Fruit fly (Drosophila melanogaster) whole organism, adult: ENCODE results near the gene CG13675.
A peak's percentile ranks its signal among the peaks of the same experiment; 100 is the strongest.

Source experiments
- CG11617 ChIP-seq: fragments of 200-800 bp; sonication (Bioruptor generic); optimal IDR thresholded peaks from 2 replicates; lab custom pipeline; 2017; ENCODE audit warnings: mild to moderate bottlenecking, missing biosample characterization, missing genetic modification reagents, missing genetic modification characterization
- CG12768 ChIP-seq: fragments of 200-800 bp; sonication (Bioruptor generic); optimal IDR thresholded peaks from 2 replicates; lab custom pipeline; 2017; ENCODE audit warnings: missing biosample characterization, missing genetic modification characterization, mild to moderate bottlenecking, moderate library complexity, missing genetic modification reagents
- CG14711 ChIP-seq: fragments of 200-800 bp; sonication (Bioruptor generic); optimal IDR thresholded peaks from 2 replicates; lab custom pipeline; 2018; ENCODE audit warnings: missing biosample characterization, mild to moderate bottlenecking, missing genetic modification characterization, moderate library complexity
- CG1620 ChIP-seq: fragments of 200-800 bp; sonication (Bioruptor generic); optimal IDR thresholded peaks from 2 replicates; lab custom pipeline; 2016; ENCODE audit warnings: missing biosample characterization, missing genetic modification characterization
- CG33017 ChIP-seq: fragments of 200-800 bp; sonication (Bioruptor generic); optimal IDR thresholded peaks from 2 replicates; lab custom pipeline; 2018; ENCODE audit warnings: missing biosample characterization, mild to moderate bottlenecking, missing genetic modification characterization, moderate library complexity
- CG5204 ChIP-seq: fragments of 200-800 bp; sonication (Bioruptor generic); optimal IDR thresholded peaks from 2 replicates; lab custom pipeline; 2016; ENCODE audit warnings: missing biosample characterization, missing genetic modification characterization
- CG7045 ChIP-seq: fragments of 200-800 bp; sonication (Bioruptor generic); optimal IDR thresholded peaks from 2 replicates; lab custom pipeline; 2017; ENCODE audit warnings: missing biosample characterization, mild to moderate bottlenecking, missing genetic modification characterization
- CG7101 ChIP-seq: fragments of 200-800 bp; sonication (Bioruptor generic); optimal IDR thresholded peaks from 2 replicates; lab custom pipeline; 2018; ENCODE audit warnings: missing biosample characterization, mild to moderate bottlenecking, missing genetic modification characterization, moderate library complexity
- Clk ChIP-seq: fragments of 200-800 bp; sonication (Bioruptor generic); optimal IDR thresholded peaks from 2 replicates; lab custom pipeline; 2017; ENCODE audit warnings: missing biosample characterization, missing genetic modification characterization
- Crg-1 ChIP-seq: fragments of 200-800 bp; sonication (Bioruptor generic); optimal IDR thresholded peaks from 2 replicates; lab custom pipeline; 2016; ENCODE audit warnings: missing biosample characterization, missing genetic modification characterization
- Hr96 ChIP-seq: fragments of 200-800 bp; sonication (Bioruptor generic); optimal IDR thresholded peaks from 2 replicates; lab custom pipeline; 2016; ENCODE audit warnings: missing biosample characterization, missing genetic modification characterization
- Mnt ChIP-seq: fragments of 200-800 bp; sonication (Bioruptor generic); optimal IDR thresholded peaks from 2 replicates; lab custom pipeline; 2016; ENCODE audit warnings: missing biosample characterization, mild to moderate bottlenecking, missing genetic modification characterization
- bab1 ChIP-seq: fragments of 200-800 bp; sonication (Bioruptor generic); optimal IDR thresholded peaks from 3 replicates; lab custom pipeline; 2019; ENCODE audit warnings: missing biosample characterization, mild to moderate bottlenecking, missing genetic modification characterization, moderate library complexity
- cic ChIP-seq: fragments of 200-800 bp; sonication (Bioruptor generic); optimal IDR thresholded peaks from 2 replicates; lab custom pipeline; 2017; ENCODE audit warnings: missing biosample characterization, mild to moderate bottlenecking, missing genetic modification characterization, moderate library complexity
- cnc ChIP-seq, 2 experiments: fragments of >200 bp; optimal IDR thresholded peaks; 2 replicates each; lab custom pipeline; 2017
- kay ChIP-seq: fragments of 200-800 bp; sonication (Bioruptor generic); peaks from one replicate; lab custom pipeline; 2016; ENCODE audit warnings: missing biosample characterization, missing genetic modification characterization, borderline replicate concordance
- ovo ChIP-seq: fragments of 200-800 bp; sonication (Bioruptor generic); optimal IDR thresholded peaks from 2 replicates; lab custom pipeline; 2016; ENCODE audit warnings: missing biosample characterization, missing genetic modification characterization
- pad ChIP-seq: fragments of 200-800 bp; sonication (Bioruptor generic); optimal IDR thresholded peaks from 3 replicates; lab custom pipeline; 2017; ENCODE audit warnings: missing biosample characterization, missing genetic modification characterization, mild to moderate bottlenecking, moderate library complexity, missing genetic modification reagents
- tj ChIP-seq: fragments of 200-800 bp; sonication (Bioruptor generic); optimal IDR thresholded peaks from 3 replicates; lab custom pipeline; 2017; ENCODE audit warnings: missing biosample characterization, mild to moderate bottlenecking, missing genetic modification characterization, moderate library complexity
- toe ChIP-seq: fragments of 200-800 bp; sonication (Bioruptor generic); optimal IDR thresholded peaks from 2 replicates; lab custom pipeline; 2016; ENCODE audit warnings: missing biosample characterization, missing genetic modification characterization

The CG13675 gene

DNA sequence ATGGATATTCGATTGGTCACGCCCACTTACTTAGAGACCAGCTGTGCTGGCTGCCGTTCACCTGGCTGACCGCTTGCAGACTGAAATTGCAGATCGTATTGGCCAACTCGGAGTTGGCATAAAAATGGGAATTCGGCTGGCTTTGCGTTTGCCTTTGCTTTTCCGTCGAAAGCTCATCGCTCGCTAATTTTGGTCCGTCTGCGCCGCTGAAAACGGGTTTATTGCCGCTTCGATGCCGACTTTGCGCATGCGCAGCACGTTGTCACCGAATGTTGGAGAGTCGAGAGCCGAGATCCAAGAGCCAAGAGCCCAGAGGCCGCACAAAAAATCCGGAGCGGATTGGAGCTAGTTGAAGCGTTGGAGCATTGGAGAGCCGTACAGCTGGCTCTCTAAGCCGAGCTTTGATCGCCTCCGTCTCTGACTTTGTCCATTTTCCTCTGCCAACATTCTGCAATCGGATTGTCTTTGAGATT lies 13.6 kb downstream of the CG13675 start, which contains the start of gene CG13676:
CG13676 (minus strand) TSS at position 87 of the 473 bp plus-strand sequence.
- no peak for TF ChIP-seq toe (GFP tag; lab: Kevin White, UChicago)
- TF ChIP-seq tj (GFP tag; lab: Kevin White, UChicago), result no peak
- no peak for TF ChIP-seq kay (GFP tag; lab: Kevin White, UChicago)
- no peak for TF ChIP-seq pad (GFP tag; lab: Kevin White, UChicago)
- TF ChIP-seq bab1 (GFP tag; lab: Kevin White, UChicago), result no peak
- no peak for TF ChIP-seq Hr96 (GFP tag; lab: Kevin White, UChicago)
- no peak for TF ChIP-seq Mnt (GFP tag; lab: Kevin White, UChicago)
- no peak for TF ChIP-seq CG7101 (tag; lab: Kevin White, UChicago)
- TF ChIP-seq CG14711, result no peak
- TF ChIP-seq CG1620 (GFP tag; lab: Kevin White, UChicago), result no peak
- no peak for TF ChIP-seq Clk (GFP tag; lab: Kevin White, UChicago)
- no peak for TF ChIP-seq Crg-1 (GFP tag; lab: Kevin White, UChicago)
- no peak for TF ChIP-seq cic (GFP tag; lab: Kevin White, UChicago)
- no peak for TF ChIP-seq ovo
- TF ChIP-seq CG12768 (GFP tag; lab: Kevin White, UChicago), result no peak
- TF ChIP-seq CG11617 (GFP tag; lab: Kevin White, UChicago), result no peak
- no peak for TF ChIP-seq CG33017 (tag; lab: Kevin White, UChicago)
- TF ChIP-seq CG7045 (GFP tag; lab: Kevin White, UChicago), result no peak
- TF ChIP-seq cnc (optimal IDR thresholded peaks at IDR 0.05; lab: Kevin White, UChicago), result no peak

DNA sequence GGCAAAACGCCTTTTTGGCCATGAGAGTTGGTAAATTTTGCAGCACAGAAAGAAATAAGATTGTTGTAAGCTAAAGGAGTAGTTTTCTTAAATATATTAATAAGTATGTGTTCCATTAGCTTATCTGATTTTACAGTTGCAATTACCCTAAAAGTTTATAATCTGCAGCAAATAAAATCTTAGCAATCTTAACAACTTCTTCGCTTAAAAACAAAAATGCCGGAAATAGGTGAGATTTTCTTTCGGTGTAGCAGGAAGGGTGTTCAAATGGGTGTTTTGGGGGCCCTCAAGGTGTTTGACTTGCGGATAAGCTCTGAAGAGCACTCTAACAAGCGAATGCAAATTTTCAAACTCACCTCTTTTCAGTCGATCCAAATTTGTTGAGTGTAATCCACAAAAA lies 14.5 kb downstream of the CG13675 start:
- TF ChIP-seq ovo (no peak), toe (GFP tag; lab: Kevin White, UChicago) (no peak), Clk (GFP tag; lab: Kevin White, UChicago) (no peak), Crg-1 (GFP tag; lab: Kevin White, UChicago) (no peak), CG7045 (GFP tag; lab: Kevin White, UChicago) (no peak), pad (GFP tag; lab: Kevin White, UChicago) (no peak), CG5204 (GFP tag; lab: Kevin White, UChicago) (no peak), tj (GFP tag; lab: Kevin White, UChicago) (no peak)

DNA sequence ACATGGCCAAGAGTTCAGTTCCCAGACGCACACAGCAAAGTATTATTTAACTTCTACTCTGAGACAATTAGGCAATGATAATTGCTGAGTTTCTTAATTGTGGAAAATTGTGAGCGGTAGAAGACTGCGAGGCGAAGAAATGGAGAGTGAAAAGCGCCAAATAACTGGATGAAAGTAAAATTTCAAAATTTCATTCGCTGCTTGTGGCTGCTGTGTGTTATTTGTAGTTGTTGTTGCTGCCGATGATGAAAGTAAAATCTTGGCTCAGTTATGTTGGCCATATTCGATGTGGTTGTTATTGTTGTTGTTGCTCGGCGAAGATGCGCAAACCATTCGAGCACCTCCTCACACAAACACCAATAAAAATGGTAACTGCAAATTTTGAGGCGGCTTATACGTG lies 15.0 kb downstream of the CG13675 start:
- no peak for TF ChIP-seq CG14711
- no peak for TF ChIP-seq CG7045 (GFP tag; lab: Kevin White, UChicago)
- no peak for TF ChIP-seq Crg-1 (GFP tag; lab: Kevin White, UChicago)
- no peak for TF ChIP-seq ovo
- TF ChIP-seq cnc (optimal IDR thresholded peaks at IDR 0.05; lab: Kevin White, UChicago), result no peak
- TF ChIP-seq CG5204 (GFP tag; lab: Kevin White, UChicago), result no peak
- TF ChIP-seq tj (GFP tag; lab: Kevin White, UChicago), result no peak
- TF ChIP-seq bab1 (GFP tag; lab: Kevin White, UChicago), result no peak
- TF ChIP-seq Mnt (GFP tag; lab: Kevin White, UChicago), result no peak
- no peak for TF ChIP-seq CG11617 (GFP tag; lab: Kevin White, UChicago)
- no peak for TF ChIP-seq Hr96 (GFP tag; lab: Kevin White, UChicago)
- TF ChIP-seq toe (GFP tag; lab: Kevin White, UChicago), result no peak
- no peak for TF ChIP-seq cic (GFP tag; lab: Kevin White, UChicago)
- no peak for TF ChIP-seq CG12768 (GFP tag; lab: Kevin White, UChicago)
- no peak for TF ChIP-seq pad (GFP tag; lab: Kevin White, UChicago)

DNA sequence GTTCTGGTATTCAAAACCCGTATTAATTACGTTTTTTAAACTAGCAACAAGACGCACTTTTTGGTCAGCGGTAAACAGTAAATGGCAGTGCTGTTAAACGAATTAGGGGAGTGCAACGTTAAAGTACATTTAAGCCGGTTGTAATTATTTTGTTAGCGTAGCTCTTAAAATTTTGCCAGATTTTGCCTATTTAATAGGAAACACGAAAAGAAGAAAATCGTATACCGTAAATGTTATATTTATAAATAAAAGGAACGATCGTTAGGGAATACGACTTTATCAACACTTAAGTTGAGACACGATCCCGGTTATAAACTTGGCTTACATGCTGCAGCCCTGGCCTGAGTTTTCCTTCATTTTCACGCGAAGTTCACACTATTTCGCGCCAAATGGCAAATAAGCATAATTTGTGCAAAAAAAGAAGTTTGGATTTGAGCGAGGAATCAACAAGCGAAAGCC lies 27.8 kb downstream of the CG13675 start, which contains the start of the genes Setx and mus301:
Setx (minus strand) TSS at position 51 of the 459 bp plus-strand sequence.
mus301 (plus strand) TSS at position 361 of the 459 bp plus-strand sequence.
- peak; percentile 80 for TF ChIP-seq Hr96 (GFP tag; lab: Kevin White, UChicago)
- peak; percentile 88 for TF ChIP-seq CG12768 (GFP tag; lab: Kevin White, UChicago)
- peak; percentile 34 for TF ChIP-seq cic (GFP tag; lab: Kevin White, UChicago)
- TF ChIP-seq ovo, result peak; percentile 90
- TF ChIP-seq toe (GFP tag; lab: Kevin White, UChicago), result peak; percentile 89
- peak; percentile 76 for TF ChIP-seq Mnt (GFP tag; lab: Kevin White, UChicago)
- TF ChIP-seq tj (GFP tag; lab: Kevin White, UChicago), result peak; percentile 72
- TF ChIP-seq cnc (optimal IDR thresholded peaks at IDR 0.05; lab: Kevin White, UChicago), result no peak
- peak; percentile 82 for TF ChIP-seq bab1 (GFP tag; lab: Kevin White, UChicago)
- peak; percentile 74 for TF ChIP-seq CG14711
- TF ChIP-seq kay (GFP tag; lab: Kevin White, UChicago), result no peak
- TF ChIP-seq Clk (GFP tag; lab: Kevin White, UChicago), result peak; percentile 68
- peak; percentile 91 for TF ChIP-seq Crg-1 (GFP tag; lab: Kevin White, UChicago)
- peak; percentile 90 for TF ChIP-seq CG1620 (GFP tag; lab: Kevin White, UChicago)
- peak; percentile 82 for TF ChIP-seq pad (GFP tag; lab: Kevin White, UChicago)
- TF ChIP-seq CG7101 (tag; lab: Kevin White, UChicago), result peak; percentile 84
- TF ChIP-seq CG11617 (GFP tag; lab: Kevin White, UChicago), result peak; percentile 83
- TF ChIP-seq CG33017 (tag; lab: Kevin White, UChicago), result peak; percentile 58
- peak; percentile 81 for TF ChIP-seq CG7045 (GFP tag; lab: Kevin White, UChicago)
- peak; percentile 89 for TF ChIP-seq CG5204 (GFP tag; lab: Kevin White, UChicago)

DNA sequence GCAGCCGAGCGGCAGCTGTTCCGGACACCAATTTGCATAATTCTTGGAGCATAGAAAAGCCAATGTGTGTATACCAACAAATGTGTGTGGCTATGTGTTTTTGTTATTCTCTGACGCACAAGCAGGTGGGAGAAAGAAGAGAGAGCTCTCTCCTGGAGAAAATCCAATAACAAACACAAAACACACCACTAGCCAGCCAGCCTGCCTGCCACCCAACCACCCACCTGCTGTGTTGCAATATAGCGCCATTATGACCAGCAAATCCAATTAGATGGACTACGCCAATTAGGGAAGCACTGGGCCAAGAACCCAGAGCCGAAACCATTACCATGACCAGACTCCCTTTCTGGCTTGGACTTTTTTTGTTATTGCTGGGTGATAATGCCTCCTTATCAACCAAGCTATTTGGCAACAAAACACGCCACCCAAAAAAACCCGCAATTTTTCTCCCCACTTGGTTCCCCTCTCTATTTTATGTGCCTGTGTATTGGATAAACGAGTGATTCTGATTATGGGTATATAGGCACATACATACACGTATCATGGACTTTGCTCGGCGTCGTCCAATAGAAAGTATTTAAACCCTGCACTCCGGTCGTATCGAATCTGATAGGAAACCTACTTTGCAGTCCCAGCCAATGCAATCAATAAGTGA lies 36.8 kb downstream of the CG13675 start:
- no peak for TF ChIP-seq ovo
- TF ChIP-seq CG7101 (tag; lab: Kevin White, UChicago), result no peak
- TF ChIP-seq toe (GFP tag; lab: Kevin White, UChicago), result peak; percentile 34
- TF ChIP-seq CG5204 (GFP tag; lab: Kevin White, UChicago), result peak; percentile 42
- TF ChIP-seq Clk (GFP tag; lab: Kevin White, UChicago), result no peak
- peak; percentile 38 for TF ChIP-seq CG7045 (GFP tag; lab: Kevin White, UChicago)
- no peak for TF ChIP-seq CG1620 (GFP tag; lab: Kevin White, UChicago)
- no peak for TF ChIP-seq bab1 (GFP tag; lab: Kevin White, UChicago)
- TF ChIP-seq Hr96 (GFP tag; lab: Kevin White, UChicago), result no peak
- TF ChIP-seq CG11617 (GFP tag; lab: Kevin White, UChicago), result no peak
- TF ChIP-seq tj (GFP tag; lab: Kevin White, UChicago), result no peak
- no peak for TF ChIP-seq cnc (optimal IDR thresholded peaks at IDR 0.05; lab: Kevin White, UChicago)
- no peak for TF ChIP-seq CG33017 (tag; lab: Kevin White, UChicago)
- TF ChIP-seq CG14711, result peak; percentile 27
- TF ChIP-seq CG12768 (GFP tag; lab: Kevin White, UChicago), result peak; percentile 72
- no peak for TF ChIP-seq Crg-1 (GFP tag; lab: Kevin White, UChicago)
- peak; percentile 6 for TF ChIP-seq cic (GFP tag; lab: Kevin White, UChicago)
- TF ChIP-seq pad (GFP tag; lab: Kevin White, UChicago), result peak; percentile 54
- TF ChIP-seq Mnt (GFP tag; lab: Kevin White, UChicago), result peak; percentile 60
- no peak for TF ChIP-seq kay (GFP tag; lab: Kevin White, UChicago)
